Worm (Caenorhabditis elegans) whole organism, young adult: ENCODE measurements around the gene mtq-2.

Experiments used
- lag-1 ChIP-seq: fragments of 200-800 bp; sonication (Bioruptor generic); IDR thresholded peaks from 2 replicates; pipeline ENCODE4 v1.3.6; 2022; ENCODE audit warnings: missing genetic modification reagents, missing genetic modification characterization, missing compliant biosample characterization
- somi-1 ChIP-seq: fragments of 200-800 bp; sonication (Bioruptor generic); optimal IDR thresholded peaks from 2 replicates; lab custom pipeline; 2018; ENCODE audit warnings: mild to moderate bottlenecking, missing genetic modification characterization, missing compliant biosample characterization

- no peak for TF ChIP-seq somi-1 (GFP tag; lab: Kevin White, UChicago)
- no peak for TF ChIP-seq lag-1 (GFP tag; lab: Robert Waterston, UW)
Observed at ce11 chrII:2195541-2195940, 6.3 kb upstream of the mtq-2 start.
